Worm (Caenorhabditis elegans) whole organism, late embryonic: ENCODE data around the gene T04C12.1.
A peak's percentile ranks its signal among the peaks of the same experiment; 100 is the strongest.

ENCODE experiments used
- F13H6.1 ChIP-seq: sonication (generic microtip); optimal IDR thresholded peaks from 2 replicates; lab custom pipeline; 2016; ENCODE audit warnings: missing genetic modification characterization, missing compliant biosample characterization
- K02D7.2 ChIP-seq: sonication (generic microtip); optimal IDR thresholded peaks from 2 replicates; lab custom pipeline; 2017; ENCODE audit warnings: mild to moderate bottlenecking, missing genetic modification characterization, missing compliant biosample characterization
- Y22D7AL.16 ChIP-seq: sonication (generic microtip); optimal IDR thresholded peaks from 2 replicates; lab custom pipeline; 2016; ENCODE audit warnings: missing genetic modification characterization, missing compliant biosample characterization
- ahr-1 ChIP-seq: sonication (generic microtip); optimal IDR thresholded peaks from 2 replicates; lab custom pipeline; 2016; ENCODE audit warnings: missing genetic modification characterization, missing compliant biosample characterization
- ama-1 ChIP-seq: fragments of 150-350 bp; optimal IDR thresholded peaks from 2 replicates; lab custom pipeline; 2014
- ceh-14 ChIP-seq: sonication (generic microtip); optimal IDR thresholded peaks from 2 replicates; lab custom pipeline; 2016; ENCODE audit warnings: missing genotype, missing genetic modification characterization, missing compliant biosample characterization
- ceh-18 ChIP-seq: sonication (generic microtip); optimal IDR thresholded peaks from 2 replicates; lab custom pipeline; 2016; ENCODE audit warnings: missing genetic modification characterization, missing compliant biosample characterization
- ceh-2 ChIP-seq: sonication (generic microtip); optimal IDR thresholded peaks from 2 replicates; lab custom pipeline; 2016; ENCODE audit warnings: missing genotype, missing genetic modification characterization, missing compliant biosample characterization
- ceh-22 ChIP-seq: sonication (generic microtip); optimal IDR thresholded peaks from 2 replicates; lab custom pipeline; 2017; ENCODE audit warnings: missing biosample characterization, missing genetic modification characterization
- ceh-31 ChIP-seq: sonication (generic microtip); optimal IDR thresholded peaks from 2 replicates; lab custom pipeline; 2016; ENCODE audit warnings: missing genetic modification characterization, missing compliant biosample characterization
- ceh-34 ChIP-seq: sonication (generic microtip); optimal IDR thresholded peaks from 2 replicates; lab custom pipeline; 2016; ENCODE audit warnings: mild to moderate bottlenecking, missing genetic modification characterization, missing compliant biosample characterization
- che-1 ChIP-seq: sonication (generic microtip); optimal IDR thresholded peaks from 2 replicates; lab custom pipeline; 2016; ENCODE audit warnings: mild to moderate bottlenecking, missing genetic modification characterization, missing compliant biosample characterization
- dmd-4 ChIP-seq: sonication (generic microtip); optimal IDR thresholded peaks from 2 replicates; lab custom pipeline; 2016; ENCODE audit warnings: borderline replicate concordance, missing genetic modification characterization, missing compliant biosample characterization
- elt-2 ChIP-seq: sonication (generic microtip); optimal IDR thresholded peaks from 2 replicates; lab custom pipeline; 2016; ENCODE audit warnings: missing genetic modification reagents, missing genetic modification characterization, missing compliant biosample characterization
- ets-4 ChIP-seq: sonication (generic microtip); optimal IDR thresholded peaks from 2 replicates; lab custom pipeline; 2016; ENCODE audit warnings: missing genetic modification characterization, missing compliant biosample characterization
- fkh-10 ChIP-seq: fragments of 150-350 bp; optimal IDR thresholded peaks from 2 replicates; lab custom pipeline; 2014; ENCODE audit warnings: missing biosample characterization, missing genetic modification reagents, missing genetic modification characterization
- hlh-15 ChIP-seq: sonication (generic microtip); optimal IDR thresholded peaks from 2 replicates; lab custom pipeline; 2016; ENCODE audit warnings: missing genetic modification characterization, missing compliant biosample characterization
- hlh-30 ChIP-seq: sonication (generic microtip); optimal IDR thresholded peaks from 2 replicates; lab custom pipeline; 2017; ENCODE audit warnings: antibody characterized with exemption, missing genetic modification characterization, missing compliant biosample characterization; ENCODE audit not compliant: insufficient read depth
- hlh-8 ChIP-seq: sonication (generic microtip); optimal IDR thresholded peaks from 2 replicates; lab custom pipeline; 2016; ENCODE audit warnings: missing genotype, missing genetic modification characterization, missing compliant biosample characterization
- lin-11 ChIP-seq: fragments of 200-800 bp; sonication (Bioruptor generic); optimal IDR thresholded peaks from 2 replicates; lab custom pipeline; 2018; ENCODE audit warnings: mild to moderate bottlenecking, missing genetic modification characterization, missing compliant biosample characterization
- nfya-1 ChIP-seq: sonication (generic microtip); optimal IDR thresholded peaks from 2 replicates; lab custom pipeline; 2017; ENCODE audit warnings: missing genetic modification characterization, mild to moderate bottlenecking, missing compliant biosample characterization, antibody characterized with exemption, moderate library complexity
- pat-9 ChIP-seq: fragments of 200-800 bp; sonication (Bioruptor generic); optimal IDR thresholded peaks from 2 replicates; lab custom pipeline; 2018; ENCODE audit warnings: mild to moderate bottlenecking, missing genetic modification characterization, moderate library complexity, missing compliant biosample characterization
- pax-1 ChIP-seq: fragments of 150-350 bp; optimal IDR thresholded peaks from 2 replicates; lab custom pipeline; 2014; ENCODE audit warnings: missing biosample characterization, missing genetic modification characterization
- pha-2 ChIP-seq: sonication (generic microtip); optimal IDR thresholded peaks from 2 replicates; lab custom pipeline; 2017; ENCODE audit warnings: mild to moderate bottlenecking, missing genetic modification characterization, missing compliant biosample characterization
- ref-2 ChIP-seq: sonication (generic microtip); optimal IDR thresholded peaks from 2 replicates; lab custom pipeline; 2016; ENCODE audit warnings: missing genetic modification characterization, missing compliant biosample characterization
- rnt-1 ChIP-seq: sonication (generic microtip); optimal IDR thresholded peaks from 2 replicates; lab custom pipeline; 2016; ENCODE audit warnings: missing genetic modification characterization, missing compliant biosample characterization
- sdc-2 ChIP-seq: sonication (generic microtip); optimal IDR thresholded peaks from 2 replicates; lab custom pipeline; 2016; ENCODE audit warnings: missing genotype, missing genetic modification characterization, missing compliant biosample characterization
- tbx-2 ChIP-seq: sonication (generic microtip); optimal IDR thresholded peaks from 2 replicates; lab custom pipeline; 2016; ENCODE audit warnings: missing genetic modification characterization, missing compliant biosample characterization
- unc-3 ChIP-seq, 2 experiments: fragments of 200-800 bp in 1 of 2; sonication (Bioruptor generic) in 1 of 2; sonication (generic microtip) in 1 of 2; conservative IDR thresholded peaks in 1 of 2; optimal IDR thresholded peaks in 1 of 2; 2 replicates each; pipeline versions ENCODE4 v1.3.6 to Lab custom; 2016 to 2022; ENCODE audit warnings: missing compliant biosample characterization in 2 of 2, missing genetic modification characterization in 2 of 2, missing genetic modification reagents in 1 of 2
- unc-55 ChIP-seq: sonication (generic microtip); optimal IDR thresholded peaks from 2 replicates; lab custom pipeline; 2017; ENCODE audit warnings: missing biosample characterization, missing genetic modification reagents, missing genetic modification characterization
- unc-86 ChIP-seq: sonication (generic microtip); optimal IDR thresholded peaks from 2 replicates; lab custom pipeline; 2016; ENCODE audit warnings: missing genetic modification characterization, missing compliant biosample characterization
- zip-5 ChIP-seq: sonication (generic microtip); optimal IDR thresholded peaks from 2 replicates; lab custom pipeline; 2016; ENCODE audit warnings: missing genetic modification characterization, missing compliant biosample characterization
- ztf-16 ChIP-seq: sonication (generic microtip); optimal IDR thresholded peaks from 2 replicates; lab custom pipeline; 2017; ENCODE audit warnings: missing genetic modification characterization, missing compliant biosample characterization

T04C12.1 gene

ce11 chrV:11093163-11094091, 34.4 kb upstream of the T04C12.1 start, which contains the start of gene lact-8:
TSS of gene lact-8 (minus strand) at chrV:11093607.
- no peak for TF ChIP-seq ahr-1 (tag; lab: Kevin White, UChicago)
- no peak for TF ChIP-seq sdc-2 (tag; lab: Kevin White, UChicago)
- TF ChIP-seq rnt-1 (tag; lab: Kevin White, UChicago) = peak; percentile 69
- TF ChIP-seq ceh-18 (tag; lab: Kevin White, UChicago) = no peak

- TF ChIP-seq ceh-14 (tag; lab: Kevin White, UChicago) (no peak), K02D7.2 (tag; lab: Kevin White, UChicago) (no peak), zip-5 (tag; lab: Kevin White, UChicago) (no peak), ama-1 (lab: Kevin White, UChicago) (no peak), pat-9 (tag; lab: Kevin White, UChicago) (no peak), lin-11 (no peak), ceh-34 (tag; lab: Kevin White, UChicago) (no peak), hlh-30 (no peak), rnt-1 (tag; lab: Kevin White, UChicago) (no peak), Y22D7AL.16 (tag; lab: Kevin White, UChicago) (no peak), fkh-10 (no peak), che-1 (tag; lab: Kevin White, UChicago) (no peak), ztf-16 (tag; lab: Kevin White, UChicago) (no peak), ahr-1 (tag; lab: Kevin White, UChicago) (no peak), unc-86 (tag; lab: Kevin White, UChicago) (no peak)
These were observed 28.5 kb upstream of the T04C12.1 start, which contains the start of gene Y42A5A.1 for ce11 chrV:11087519-11087998. TSS of gene Y42A5A.1 (plus strand) at chrV:11087948.

ce11 chrV:11087119-11087518, 28.1 kb upstream of the T04C12.1 start:
- TF ChIP-seq elt-2 (tag; lab: Kevin White, UChicago) (peak; percentile 98), hlh-8 (no peak)

ce11 chrV:11083691-11084090, 24.6 kb upstream of the T04C12.1 start:
- TF ChIP-seq tbx-2 (tag; lab: Kevin White, UChicago) (peak; percentile 65), F13H6.1 (tag; lab: Kevin White, UChicago) (peak; percentile 16), hlh-15 (tag; lab: Kevin White, UChicago) (no peak), pax-1 (tag; lab: Kevin White, UChicago) (peak; percentile 96), pha-2 (tag; lab: Kevin White, UChicago) (peak; percentile 55), ceh-2 (tag; lab: Kevin White, UChicago) (peak; percentile 27), ceh-22 (tag; lab: Kevin White, UChicago) (peak; percentile 62), unc-55 (GFP tag; lab: Kevin White, UChicago) (peak; percentile 79), nfya-1 (tag; lab: Kevin White, UChicago) (peak; percentile 74), rnt-1 (tag; lab: Kevin White, UChicago) (peak; percentile 72), dmd-4 (tag; lab: Kevin White, UChicago) (peak; percentile 48), ztf-16 (tag; lab: Kevin White, UChicago) (no peak), ref-2 (tag; lab: Kevin White, UChicago) (peak; percentile 3), unc-3 (GFP tag; conservative IDR thresholded peaks at IDR 0.05; lab: Robert Waterston, UW) (no peak), unc-3 (tag; optimal IDR thresholded peaks at IDR 0.05; lab: Kevin White, UChicago) (no peak), ets-4 (peak; percentile 1), ceh-31 (tag; lab: Kevin White, UChicago) (peak; percentile 53), zip-5 (tag; lab: Kevin White, UChicago) (no peak), pat-9 (tag; lab: Kevin White, UChicago) (peak; percentile 76), ceh-18 (tag; lab: Kevin White, UChicago) (peak; percentile 88)
